Fruit fly (Drosophila melanogaster) whole organism, wandering third instar larva: ENCODE measurements around the gene erm.

Experiments used
- GATAd ChIP-seq: sonication (Bioruptor generic); optimal IDR thresholded peaks from 2 replicates; lab custom pipeline; 2016; ENCODE audit warnings: missing biosample characterization, missing genetic modification characterization
- Mio ChIP-seq: sonication (Bioruptor generic); optimal IDR thresholded peaks from 2 replicates; lab custom pipeline; 2016; ENCODE audit warnings: missing biosample characterization, missing genetic modification characterization
- sv ChIP-seq: fragments of 200-800 bp; sonication (Bioruptor generic); optimal IDR thresholded peaks from 3 replicates; lab custom pipeline; 2016; ENCODE audit warnings: missing biosample characterization, missing genetic modification characterization

DNA sequence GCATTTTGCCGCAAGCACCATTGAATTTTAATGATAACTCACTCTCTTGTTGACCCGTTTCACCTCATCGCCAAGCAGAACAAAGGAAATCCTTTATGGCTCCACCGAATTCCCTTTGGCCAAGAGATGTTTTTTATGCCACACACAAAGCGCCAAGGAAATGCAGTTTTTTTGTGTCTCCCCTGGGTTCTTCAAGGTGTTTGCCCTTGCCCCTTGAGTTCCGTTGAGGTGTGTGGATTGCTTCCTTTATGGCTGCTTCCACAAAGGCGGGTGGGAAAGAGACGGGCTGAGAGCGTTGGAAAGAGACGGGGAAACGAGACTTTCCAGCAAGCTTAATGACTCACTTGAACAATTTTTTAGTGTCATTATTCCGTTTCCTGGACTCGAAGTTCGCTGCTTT is 68.9 kb downstream of the erm start:
- TF ChIP-seq GATAd (GFP tag; lab: Kevin White, UChicago) (no peak), Mio (no peak), sv (no peak)
